Worm (Caenorhabditis elegans): ENCODE measurements around the gene col-162.
A peak's percentile ranks its signal among the peaks of the same experiment; 100 is the strongest.

Gene col-162

DNA sequence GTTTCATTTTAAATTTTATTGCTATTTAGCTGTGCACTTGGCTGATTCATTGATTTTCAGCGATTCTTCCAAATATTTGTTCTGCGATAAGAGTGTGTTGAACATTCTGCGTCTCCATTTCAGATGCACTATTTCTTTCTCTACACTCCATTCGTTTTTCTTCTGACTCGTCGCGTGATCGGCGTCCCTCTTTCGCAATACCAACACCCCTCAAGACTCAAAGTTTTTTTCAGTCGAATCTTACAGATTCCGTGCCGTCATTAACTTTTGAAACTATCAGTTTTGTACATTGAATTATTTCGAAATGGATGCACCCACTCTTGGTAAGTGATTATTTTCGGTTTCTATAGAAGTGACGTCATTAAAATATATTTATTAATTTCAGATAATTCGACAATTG lies 21.2 kb downstream of the col-162 start, which contains the start of gene frm-10:
Gene frm-10 (plus strand): TSS at position 234 of the 400 bp plus-strand sequence.
- peak; percentile 87 for TF ChIP-seq hlh-30 (tag; optimal IDR thresholded peaks at IDR 0.05; ENCODE audit: insufficient read depth)
- no peak for TF ChIP-seq K09A11.1 (tag; optimal IDR thresholded peaks at IDR 0.05; ENCODE audit: insufficient read depth)
- TF ChIP-seq rnt-1 (tag; optimal IDR thresholded peaks at IDR 0.05): no peak
- peak; percentile 75 for TF ChIP-seq pqm-1 (tag; optimal IDR thresholded peaks at IDR 0.05)
- TF ChIP-seq unc-55 (GFP tag; optimal IDR thresholded peaks at IDR 0.05): no peak
- no peak for TF ChIP-seq pax-1 (tag; optimal IDR thresholded peaks at IDR 0.05)
- TF ChIP-seq nhr-11 (tag; optimal IDR thresholded peaks at IDR 0.05): no peak
- TF ChIP-seq pha-2 (tag; optimal IDR thresholded peaks at IDR 0.05): no peak
- TF ChIP-seq pag-3 (tag; optimal IDR thresholded peaks at IDR 0.05; ENCODE audit: borderline replicate concordance): no peak
- peak; percentile 63 for TF ChIP-seq elt-2 (tag; optimal IDR thresholded peaks at IDR 0.05)
- peak; percentile 50 for TF ChIP-seq ets-4 (tag; optimal IDR thresholded peaks at IDR 0.05)
- TF ChIP-seq eyg-1 (tag; optimal IDR thresholded peaks at IDR 0.05): no peak
- no peak for TF ChIP-seq ztf-16 (tag; optimal IDR thresholded peaks at IDR 0.05)
- TF ChIP-seq ceh-24 (tag; optimal IDR thresholded peaks at IDR 0.05): no peak
- peak; percentile 22 for TF ChIP-seq dve-1 (tag; optimal IDR thresholded peaks at IDR 0.05)
- TF ChIP-seq ama-1 (optimal IDR thresholded peaks at IDR 0.05): no peak
- no peak for TF ChIP-seq hlh-6 (tag; optimal IDR thresholded peaks at IDR 0.05)

DNA sequence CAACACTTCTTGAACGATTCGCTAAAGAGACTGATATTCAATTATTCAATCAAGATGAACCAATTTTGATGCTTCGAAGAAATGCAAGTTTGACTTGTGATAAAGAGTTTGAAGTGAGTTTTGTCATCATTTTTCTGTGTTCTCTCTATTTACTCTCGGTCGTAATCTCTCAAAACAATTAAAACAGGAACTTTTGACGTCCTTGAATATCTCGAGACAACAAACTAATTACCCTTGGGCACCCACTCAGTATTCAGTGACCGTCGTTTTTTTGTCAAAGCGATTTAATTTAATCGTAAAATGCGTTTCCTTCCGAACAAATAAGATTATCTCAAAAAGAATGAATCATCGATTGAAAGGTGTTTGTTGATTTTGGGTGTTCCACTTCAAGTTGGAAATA lies 22.4 kb downstream of the col-162 start:
- TF ChIP-seq che-1 (tag; optimal IDR thresholded peaks at IDR 0.05): no peak
- TF ChIP-seq syd-9 (tag; optimal IDR thresholded peaks at IDR 0.05): no peak
- no peak for TF ChIP-seq ceh-2 (tag; optimal IDR thresholded peaks at IDR 0.05)
- no peak for TF ChIP-seq eyg-1 (tag; optimal IDR thresholded peaks at IDR 0.05)
- no peak for TF ChIP-seq mec-3 (tag; optimal IDR thresholded peaks at IDR 0.05; ENCODE audit: borderline replicate concordance)
- no peak for TF ChIP-seq unc-55 (GFP tag; optimal IDR thresholded peaks at IDR 0.05)
- TF ChIP-seq ceh-9 (tag; optimal IDR thresholded peaks at IDR 0.05): no peak
- TF ChIP-seq C38D4.7 (GFP tag; optimal IDR thresholded peaks at IDR 0.05): no peak
- TF ChIP-seq dve-1 (tag; optimal IDR thresholded peaks at IDR 0.05): no peak
- no peak for TF ChIP-seq ama-1 (optimal IDR thresholded peaks at IDR 0.05)
- TF ChIP-seq ceh-45 (GFP tag; IDR thresholded peaks at IDR 0.05): no peak
- no peak for TF ChIP-seq nhr-11 (tag; optimal IDR thresholded peaks at IDR 0.05)
- TF ChIP-seq ceh-6 (GFP tag; optimal IDR thresholded peaks at IDR 0.05): no peak
- TF ChIP-seq pha-2 (tag; optimal IDR thresholded peaks at IDR 0.05): no peak
- TF ChIP-seq elt-2 (tag; optimal IDR thresholded peaks at IDR 0.05): no peak

DNA sequence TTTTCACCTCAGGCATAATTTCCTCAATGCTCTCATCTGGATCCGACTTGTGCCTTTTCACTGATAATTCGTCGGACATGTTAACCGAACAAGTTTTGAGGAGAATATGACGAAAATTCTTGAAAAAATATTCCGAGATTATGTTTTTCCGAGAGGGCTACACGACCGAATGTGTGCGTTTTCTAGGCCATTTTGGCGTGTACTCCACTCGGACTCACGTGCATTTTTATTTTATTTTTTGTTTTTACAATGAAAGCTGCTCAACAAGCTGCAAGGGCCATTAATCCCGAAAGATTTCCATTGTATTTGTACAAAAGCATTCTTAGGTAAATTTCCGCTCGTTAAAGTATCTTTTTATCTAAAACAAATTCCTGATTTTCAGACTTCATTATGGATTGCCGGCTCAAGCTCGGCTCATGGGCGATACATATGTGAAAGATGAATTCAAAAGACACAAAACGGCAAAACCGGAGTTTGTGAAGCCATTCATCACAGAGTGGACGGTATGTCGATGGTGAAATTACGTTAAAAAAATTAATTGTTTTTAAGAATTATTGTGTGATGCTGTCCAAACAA lies 26.5 kb downstream of the col-162 start, which contains the start of the genes F25H9.6 and F25H9.7:
Gene F25H9.6 (minus strand): TSS at position 172 of the 576 bp plus-strand sequence.
Gene F25H9.7 (plus strand): TSS at position 187 of the 576 bp plus-strand sequence.
- TF ChIP-seq unc-86 (tag; optimal IDR thresholded peaks at IDR 0.05) (peak; percentile 54), elt-2 (tag; optimal IDR thresholded peaks at IDR 0.05) (peak; percentile 64), dve-1 (tag; optimal IDR thresholded peaks at IDR 0.05) (no peak), dmd-4 (tag; optimal IDR thresholded peaks at IDR 0.05; ENCODE audit: borderline replicate concordance) (peak; percentile 27), F13H6.1 (tag; optimal IDR thresholded peaks at IDR 0.05) (peak; percentile 80), odd-2 (tag; optimal IDR thresholded peaks at IDR 0.05) (no peak), ceh-30 (tag; optimal IDR thresholded peaks at IDR 0.05) (no peak), sdc-2 (tag; optimal IDR thresholded peaks at IDR 0.05) (peak; percentile 41), ceh-24 (tag; optimal IDR thresholded peaks at IDR 0.05) (no peak), syd-9 (tag; optimal IDR thresholded peaks at IDR 0.05) (peak; percentile 7), pqm-1 (tag; optimal IDR thresholded peaks at IDR 0.05) (peak; percentile 40), ztf-16 (tag; optimal IDR thresholded peaks at IDR 0.05) (peak; percentile 54), hlh-30 (tag; optimal IDR thresholded peaks at IDR 0.05; ENCODE audit: insufficient read depth) (peak; percentile 68), ref-2 (tag; optimal IDR thresholded peaks at IDR 0.05) (peak; percentile 94), mec-3 (tag; optimal IDR thresholded peaks at IDR 0.05; ENCODE audit: borderline replicate concordance) (peak; percentile 92), tbx-7 (tag; optimal IDR thresholded peaks at IDR 0.05) (peak; percentile 97), ttx-3 (tag; optimal IDR thresholded peaks at IDR 0.05) (peak; percentile 28), zip-5 (tag; optimal IDR thresholded peaks at IDR 0.05) (peak; percentile 91), fkh-6 (tag; optimal IDR thresholded peaks at IDR 0.05) (peak; percentile 76), tbx-2 (tag; optimal IDR thresholded peaks at IDR 0.05) (peak; percentile 95), ahr-1 (tag; optimal IDR thresholded peaks at IDR 0.05) (peak; percentile 53), ceh-31 (tag; optimal IDR thresholded peaks at IDR 0.05) (peak; percentile 98), ceh-14 (tag; optimal IDR thresholded peaks at IDR 0.05) (peak; percentile 76), fax-1 (tag; optimal IDR thresholded peaks at IDR 0.05) (peak; percentile 79), che-1 (tag; optimal IDR thresholded peaks at IDR 0.05) (no peak), C08G9.2 (tag; optimal IDR thresholded peaks at IDR 0.05) (peak; percentile 98), C38D4.7 (GFP tag; optimal IDR thresholded peaks at IDR 0.05) (no peak), eyg-1 (tag; optimal IDR thresholded peaks at IDR 0.05) (peak; percentile 56), hlh-8 (tag; optimal IDR thresholded peaks at IDR 0.05) (peak; percentile 92), unc-55 (GFP tag; optimal IDR thresholded peaks at IDR 0.05) (no peak), hlh-13 (GFP tag; optimal IDR thresholded peaks at IDR 0.05) (no peak), lin-11 (tag; optimal IDR thresholded peaks at IDR 0.05) (peak; percentile 22), unc-42 (tag; optimal IDR thresholded peaks at IDR 0.05) (peak; percentile 42)
